Worm (Caenorhabditis elegans) whole organism, L3 larva: ENCODE results near the gene ZK856.4.

ENCODE experiments used
- aly-2 ChIP-seq: fragments of 150-350 bp; optimal IDR thresholded peaks from 2 replicates; lab custom pipeline; 2014; ENCODE audit warnings: missing biosample characterization, missing genetic modification characterization
- ama-1 ChIP-seq: fragments of 150-350 bp; optimal IDR thresholded peaks from 2 replicates; lab custom pipeline; 2018
- ceh-28 ChIP-seq: fragments of 150-350 bp; optimal IDR thresholded peaks from 2 replicates; lab custom pipeline; 2014; ENCODE audit warnings: missing biosample characterization, missing genetic modification reagents, missing genetic modification characterization
- elt-2 ChIP-seq: sonication (generic microtip); optimal IDR thresholded peaks from 2 replicates; lab custom pipeline; 2016; ENCODE audit warnings: missing genetic modification reagents, mild to moderate bottlenecking, missing genetic modification characterization, missing compliant biosample characterization
- fos-1 ChIP-seq: fragments of 150-350 bp; optimal IDR thresholded peaks from 2 replicates; lab custom pipeline; 2014; ENCODE audit warnings: missing biosample characterization, missing genetic modification characterization
- nhr-11 ChIP-seq: fragments of 150-350 bp; optimal IDR thresholded peaks from 2 replicates; lab custom pipeline; 2014; ENCODE audit warnings: missing biosample characterization, missing genetic modification characterization
- nhr-12 ChIP-seq: fragments of 150-350 bp; optimal IDR thresholded peaks from 2 replicates; lab custom pipeline; 2014; ENCODE audit warnings: missing biosample characterization, missing genetic modification characterization
- pha-4 ChIP-seq: fragments of 150-350 bp; optimal IDR thresholded peaks from 2 replicates; lab custom pipeline; 2014; ENCODE audit warnings: missing biosample characterization, missing genetic modification reagents, missing genetic modification characterization
- skn-1 ChIP-seq: fragments of 150-350 bp; optimal IDR thresholded peaks from 2 replicates; lab custom pipeline; 2014; ENCODE audit warnings: missing biosample characterization, missing genetic modification characterization

- TF ChIP-seq nhr-11 (tag; lab: Kevin White, UChicago) = no peak
- TF ChIP-seq nhr-12 (tag; lab: Kevin White, UChicago) = no peak
- TF ChIP-seq ceh-28 = no peak
- TF ChIP-seq pha-4 (tag; lab: Kevin White, UChicago) = no peak
- no peak for TF ChIP-seq ama-1
- TF ChIP-seq aly-2 (tag; lab: Kevin White, UChicago) = no peak
- TF ChIP-seq skn-1 (tag; lab: Kevin White, UChicago) = no peak
- no peak for TF ChIP-seq elt-2
- TF ChIP-seq fos-1 (tag; lab: Kevin White, UChicago) = no peak
Measured at ce11 chrV:10210244-10210643, 27.2 kb downstream of the ZK856.4 start, which contains the start of gene tftc-3.
